Worm (Caenorhabditis elegans): ENCODE measurements around the gene Y57G11C.22.

ce11 chrIV:14828218-14828617, 8.8 kb upstream of the Y57G11C.22 start:
- no peak for TF ChIP-seq pes-1 (GFP tag; IDR thresholded peaks at IDR 0.05)
- TF ChIP-seq tbx-11 (GFP tag; IDR thresholded peaks at IDR 0.05) = no peak
- no peak for TF ChIP-seq tra-4 (tag; optimal IDR thresholded peaks at IDR 0.05)
- no peak for TF ChIP-seq ets-7 (tag; optimal IDR thresholded peaks at IDR 0.05)
- no peak for TF ChIP-seq ama-1 (optimal IDR thresholded peaks at IDR 0.05)
- TF ChIP-seq hmg-4 (GFP tag; optimal IDR thresholded peaks at IDR 0.05) = no peak
- no peak for TF ChIP-seq ceh-36 (tag; optimal IDR thresholded peaks at IDR 0.05)
- no peak for TF ChIP-seq tbx-37 (GFP tag; conservative IDR thresholded peaks at IDR 0.05)
- no peak for TF ChIP-seq flt-1 (GFP tag; IDR thresholded peaks at IDR 0.05)
- no peak for TF ChIP-seq hmbx-1 (tag; optimal IDR thresholded peaks at IDR 0.05)
- no peak for TF ChIP-seq sea-1 (GFP tag; conservative IDR thresholded peaks at IDR 0.05)
